Worm (Caenorhabditis elegans) whole organism, early embryonic: ENCODE measurements around the gene F27C8.3.
"Not testable (repeated sequence)": the region's sequence is repeated elsewhere in the genome, so short reads cannot be mapped to it uniquely, and the experiment has no call there.

ENCODE experiments used
- B0310.2 ChIP-seq: sonication (generic microtip); optimal IDR thresholded peaks from 2 replicates; lab custom pipeline; 2016; ENCODE audit warnings: mild to moderate bottlenecking, missing genetic modification characterization, missing compliant biosample characterization
- F13C5.2 ChIP-seq: sonication (generic microtip); optimal IDR thresholded peaks from 2 replicates; lab custom pipeline; 2017; ENCODE audit warnings: mild to moderate bottlenecking, missing genetic modification characterization, inconsistent platforms, missing compliant biosample characterization
- aly-1 ChIP-seq: sonication (generic microtip); optimal IDR thresholded peaks from 2 replicates; lab custom pipeline; 2016; ENCODE audit warnings: missing genetic modification characterization, missing compliant biosample characterization
- ama-1 ChIP-seq: fragments of 150-350 bp; optimal IDR thresholded peaks from 2 replicates; lab custom pipeline; 2014
- ceh-13 ChIP-seq: fragments of 200-800 bp; sonication (Bioruptor generic); optimal IDR thresholded peaks from 2 replicates; lab custom pipeline; 2018; ENCODE audit warnings: mild to moderate bottlenecking, missing genetic modification characterization, missing compliant biosample characterization
- ceh-36 ChIP-seq: sonication (generic microtip); optimal IDR thresholded peaks from 2 replicates; lab custom pipeline; 2016; ENCODE audit warnings: missing genetic modification characterization, inconsistent platforms, missing compliant biosample characterization
- ets-7 ChIP-seq: sonication (generic microtip); optimal IDR thresholded peaks from 2 replicates; lab custom pipeline; 2016; ENCODE audit warnings: missing genotype, missing genetic modification characterization, missing compliant biosample characterization
- flt-1 ChIP-seq: fragments of 200-800 bp; sonication (Bioruptor generic); IDR thresholded peaks from 2 replicates; pipeline ENCODE4 v1.3.6; 2022; ENCODE audit warnings: missing genetic modification characterization, missing compliant biosample characterization
- hmbx-1 ChIP-seq: sonication (generic microtip); optimal IDR thresholded peaks from 2 replicates; lab custom pipeline; 2016; ENCODE audit warnings: mild to moderate bottlenecking, missing genetic modification characterization, missing compliant biosample characterization
- hmg-4 ChIP-seq: fragments of 200-800 bp; sonication (Bioruptor generic); optimal IDR thresholded peaks from 2 replicates; lab custom pipeline; 2018; ENCODE audit warnings: mild to moderate bottlenecking, missing genetic modification characterization, missing compliant biosample characterization
- hnd-1 ChIP-seq: sonication (generic microtip); optimal IDR thresholded peaks from 2 replicates; lab custom pipeline; 2016; ENCODE audit warnings: missing genetic modification characterization, missing compliant biosample characterization
- pes-1 ChIP-seq: fragments of 200-800 bp; sonication (Bioruptor generic); IDR thresholded peaks from 2 replicates; pipeline ENCODE4 v1.3.6; 2022; ENCODE audit warnings: missing genetic modification reagents, missing genetic modification characterization, missing compliant biosample characterization
- scrt-1 ChIP-seq: fragments of 200-800 bp; sonication (Bioruptor generic); IDR thresholded peaks from 2 replicates; pipeline ENCODE4 v1.3.6; 2022; ENCODE audit warnings: missing genetic modification characterization, missing compliant biosample characterization
- sea-1 ChIP-seq: fragments of 200-800 bp; sonication (Bioruptor generic); conservative IDR thresholded peaks from 2 replicates; pipeline ENCODE4 v1.3.6; 2022; ENCODE audit warnings: missing genetic modification characterization, missing compliant biosample characterization
- tbx-11 ChIP-seq: fragments of 200-800 bp; sonication (Bioruptor generic); IDR thresholded peaks from 2 replicates; pipeline ENCODE4 v1.3.6; 2022; ENCODE audit warnings: missing genetic modification characterization, missing compliant biosample characterization
- tbx-37 ChIP-seq: fragments of 200-800 bp; sonication (Bioruptor generic); conservative IDR thresholded peaks from 2 replicates; pipeline ENCODE4 v1.3.6; 2022; ENCODE audit warnings: missing genetic modification reagents, missing genetic modification characterization, missing compliant biosample characterization
- tra-4 ChIP-seq: sonication (generic microtip); optimal IDR thresholded peaks from 2 replicates; lab custom pipeline; 2017; ENCODE audit warnings: missing genetic modification characterization, missing compliant biosample characterization

The F27C8.3 gene

ce11 chrIV:9595779-9596406 lies at the start of gene F27C8.3, which contains the start of gene F27C8.2:
Gene F27C8.3, minus strand, starts transcription at chrIV:9595879.
Gene F27C8.2, plus strand, starts transcription at chrIV:9596356.
- not testable (repeated sequence) for TF ChIP-seq ama-1 (lab: Kevin White, UChicago); hnd-1; ceh-13 (GFP tag; lab: Kevin White, UChicago)

DNA sequence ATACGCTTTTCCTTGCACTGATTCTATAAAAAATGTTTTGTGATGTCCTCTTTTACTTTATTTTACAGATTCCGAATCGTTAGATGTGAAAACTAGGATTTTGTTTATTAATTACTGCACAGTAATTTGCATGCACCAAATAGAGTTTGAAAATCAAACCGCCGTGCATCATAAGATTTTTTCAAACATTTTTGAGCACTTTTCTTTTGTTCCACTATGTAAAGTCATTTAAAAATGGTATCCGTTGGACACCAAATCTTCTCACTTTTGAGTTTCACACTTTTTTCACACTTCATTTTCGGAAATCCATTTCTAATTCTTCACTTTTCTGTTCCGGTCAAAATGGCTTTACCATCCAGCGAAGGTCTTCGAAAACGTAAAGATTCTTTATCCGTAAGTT lies 47.5 kb upstream of the F27C8.3 start, which contains the start of gene degl-2:
Gene degl-2, plus strand, starts transcription at position 301 of the 400 bp plus-strand sequence.
- no peak for TF ChIP-seq F13C5.2 (tag; lab: Kevin White, UChicago)
- TF ChIP-seq pes-1, result no peak
- TF ChIP-seq hnd-1, result no peak
- no peak for TF ChIP-seq aly-1 (tag; lab: Kevin White, UChicago)
- no peak for TF ChIP-seq hmg-4 (GFP tag; lab: Kevin White, UChicago)
- no peak for TF ChIP-seq flt-1 (GFP tag; lab: Robert Waterston, UW)
- TF ChIP-seq tra-4 (tag; lab: Kevin White, UChicago), result no peak
- no peak for TF ChIP-seq scrt-1 (GFP tag; lab: Robert Waterston, UW)

DNA sequence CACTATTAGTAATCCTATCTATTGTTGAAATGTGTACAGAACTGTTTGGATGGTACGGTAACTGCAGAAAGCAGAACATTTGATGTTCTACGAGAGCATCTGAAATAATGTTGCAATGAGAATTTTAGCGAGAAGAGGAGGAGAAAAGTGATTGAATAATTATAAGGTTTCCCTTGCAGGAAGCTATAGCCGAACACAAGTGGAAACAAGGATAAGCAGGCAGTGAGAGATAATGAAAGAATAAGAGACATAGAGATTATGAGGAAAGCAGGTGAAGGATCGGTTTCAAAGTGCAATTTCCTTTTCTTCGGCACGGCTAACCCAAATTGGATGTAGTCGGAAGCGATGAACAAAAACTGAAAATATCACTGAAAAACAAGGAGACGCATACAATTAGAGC lies 46.2 kb upstream of the F27C8.3 start, which contains the start of gene del-2:
Gene del-2, minus strand, starts transcription at position 101 of the 400 bp plus-strand sequence.
- TF ChIP-seq flt-1 (GFP tag; lab: Robert Waterston, UW) (no peak), aly-1 (tag; lab: Kevin White, UChicago) (no peak), sea-1 (GFP tag; lab: Robert Waterston, UW) (no peak), ceh-13 (GFP tag; lab: Kevin White, UChicago) (no peak), hnd-1 (no peak), F13C5.2 (tag; lab: Kevin White, UChicago) (no peak), hmbx-1 (tag; lab: Kevin White, UChicago) (no peak), pes-1 (no peak), ama-1 (lab: Kevin White, UChicago) (no peak), scrt-1 (GFP tag; lab: Robert Waterston, UW) (no peak), hmg-4 (GFP tag; lab: Kevin White, UChicago) (no peak), ets-7 (tag; lab: Kevin White, UChicago) (no peak), tra-4 (tag; lab: Kevin White, UChicago) (no peak), tbx-11 (GFP tag; lab: Robert Waterston, UW) (no peak), tbx-37 (no peak), B0310.2 (no peak), ceh-36 (tag; lab: Kevin White, UChicago) (no peak)

DNA sequence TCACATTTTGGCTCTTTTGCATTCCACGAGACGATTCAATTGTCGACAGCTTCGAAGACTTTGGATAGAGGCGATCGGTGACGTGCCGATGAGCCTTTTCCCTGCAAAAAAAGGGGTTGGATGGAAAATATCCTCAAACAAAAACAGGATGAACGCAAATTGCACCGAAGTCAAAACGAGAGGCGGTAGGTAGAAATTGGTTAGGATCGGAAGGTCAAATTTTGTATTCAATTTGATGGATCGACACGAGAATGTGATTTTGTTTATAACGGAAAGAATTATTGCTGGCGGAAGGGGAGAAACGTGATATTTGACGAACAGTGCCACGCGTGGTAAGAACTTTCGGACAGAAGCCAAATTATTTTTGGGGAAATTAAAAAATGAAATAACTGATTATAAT lies 39.2 kb upstream of the F27C8.3 start, which contains the start of gene mca-1:
Gene mca-1, minus strand, starts transcription at position 101 of the 400 bp plus-strand sequence.
- TF ChIP-seq hnd-1 (no peak), ceh-36 (tag; lab: Kevin White, UChicago) (no peak), hmbx-1 (tag; lab: Kevin White, UChicago) (no peak), scrt-1 (GFP tag; lab: Robert Waterston, UW) (no peak), F13C5.2 (tag; lab: Kevin White, UChicago) (no peak), flt-1 (GFP tag; lab: Robert Waterston, UW) (no peak), tra-4 (tag; lab: Kevin White, UChicago) (no peak), tbx-11 (GFP tag; lab: Robert Waterston, UW) (no peak), hmg-4 (GFP tag; lab: Kevin White, UChicago) (no peak), ets-7 (tag; lab: Kevin White, UChicago) (no peak), tbx-37 (no peak), ceh-13 (GFP tag; lab: Kevin White, UChicago) (no peak), ama-1 (lab: Kevin White, UChicago) (no peak), pes-1 (no peak), sea-1 (GFP tag; lab: Robert Waterston, UW) (no peak), B0310.2 (no peak), aly-1 (tag; lab: Kevin White, UChicago) (no peak)

ce11 chrIV:9633889-9634288 lies 38.2 kb upstream of the F27C8.3 start:
- no peak for TF ChIP-seq ets-7 (tag; lab: Kevin White, UChicago)

ce11 chrIV:9632966-9633494 lies 37.4 kb upstream of the F27C8.3 start:
- TF ChIP-seq tbx-11 (GFP tag; lab: Robert Waterston, UW), result no peak
- no peak for TF ChIP-seq ceh-36 (tag; lab: Kevin White, UChicago)
- no peak for TF ChIP-seq tbx-37

DNA sequence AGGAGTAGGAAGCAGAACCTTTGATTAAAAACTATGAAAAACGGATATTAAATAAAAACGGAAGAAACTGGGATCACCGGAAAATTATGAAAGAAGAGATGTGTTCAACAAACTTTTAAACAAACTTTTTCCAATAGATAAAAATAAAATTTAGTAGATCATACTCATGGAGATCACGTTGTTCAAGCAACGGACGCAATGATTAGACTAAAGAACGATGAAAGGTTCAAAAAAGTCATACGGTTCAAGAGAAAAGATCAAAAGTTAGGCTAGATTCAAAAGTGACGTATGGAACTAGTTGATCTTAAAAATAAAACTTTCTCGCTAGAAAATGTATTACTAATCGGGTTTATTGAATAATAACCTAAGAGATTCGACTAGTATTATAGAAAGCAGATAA lies 36.4 kb upstream of the F27C8.3 start:
- TF ChIP-seq pes-1, result no peak

DNA sequence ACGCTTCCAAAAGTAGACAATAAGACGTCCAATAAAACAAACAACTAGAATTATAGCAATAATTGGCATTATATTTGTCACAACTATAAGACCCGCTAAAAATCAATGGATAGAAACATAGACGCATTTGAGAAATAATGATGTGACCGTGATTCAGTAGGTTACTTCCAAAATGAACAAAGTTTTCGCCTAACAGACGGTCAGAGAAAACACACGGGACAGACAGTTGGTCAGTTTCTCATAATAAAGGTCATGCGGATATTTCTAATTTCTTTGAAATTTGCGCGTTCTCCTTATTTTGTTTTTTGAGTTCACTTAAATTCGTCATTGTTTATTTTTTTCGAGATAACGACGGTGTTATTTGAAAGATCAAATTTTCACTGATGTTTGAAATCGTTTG lies 35.9 kb upstream of the F27C8.3 start:
- TF ChIP-seq pes-1 (no peak), ama-1 (lab: Kevin White, UChicago) (no peak), ceh-36 (tag; lab: Kevin White, UChicago) (no peak), sea-1 (GFP tag; lab: Robert Waterston, UW) (no peak), flt-1 (GFP tag; lab: Robert Waterston, UW) (no peak), aly-1 (tag; lab: Kevin White, UChicago) (no peak), tra-4 (tag; lab: Kevin White, UChicago) (no peak), B0310.2 (no peak), hmbx-1 (tag; lab: Kevin White, UChicago) (no peak), ceh-13 (GFP tag; lab: Kevin White, UChicago) (no peak), scrt-1 (GFP tag; lab: Robert Waterston, UW) (no peak), hmg-4 (GFP tag; lab: Kevin White, UChicago) (no peak), tbx-37 (no peak), tbx-11 (GFP tag; lab: Robert Waterston, UW) (no peak), hnd-1 (no peak), ets-7 (tag; lab: Kevin White, UChicago) (no peak), F13C5.2 (tag; lab: Kevin White, UChicago) (no peak)
